Fruit fly (Drosophila melanogaster) whole organism, adult: ENCODE results near the gene Edg78E.

Source experiments
- CG11617 ChIP-seq: fragments of 200-800 bp; sonication (Bioruptor generic); optimal IDR thresholded peaks from 2 replicates; lab custom pipeline; 2017; ENCODE audit warnings: mild to moderate bottlenecking, missing biosample characterization, missing genetic modification reagents, missing genetic modification characterization
- CG12768 ChIP-seq: fragments of 200-800 bp; sonication (Bioruptor generic); optimal IDR thresholded peaks from 2 replicates; lab custom pipeline; 2017; ENCODE audit warnings: missing biosample characterization, missing genetic modification characterization, mild to moderate bottlenecking, moderate library complexity, missing genetic modification reagents
- CG14711 ChIP-seq: fragments of 200-800 bp; sonication (Bioruptor generic); optimal IDR thresholded peaks from 2 replicates; lab custom pipeline; 2018; ENCODE audit warnings: missing biosample characterization, mild to moderate bottlenecking, missing genetic modification characterization, moderate library complexity
- CG1620 ChIP-seq: fragments of 200-800 bp; sonication (Bioruptor generic); optimal IDR thresholded peaks from 2 replicates; lab custom pipeline; 2016; ENCODE audit warnings: missing biosample characterization, missing genetic modification characterization
- CG33017 ChIP-seq: fragments of 200-800 bp; sonication (Bioruptor generic); optimal IDR thresholded peaks from 2 replicates; lab custom pipeline; 2018; ENCODE audit warnings: missing biosample characterization, mild to moderate bottlenecking, missing genetic modification characterization, moderate library complexity
- CG5204 ChIP-seq: fragments of 200-800 bp; sonication (Bioruptor generic); optimal IDR thresholded peaks from 2 replicates; lab custom pipeline; 2016; ENCODE audit warnings: missing biosample characterization, missing genetic modification characterization
- CG7045 ChIP-seq: fragments of 200-800 bp; sonication (Bioruptor generic); optimal IDR thresholded peaks from 2 replicates; lab custom pipeline; 2017; ENCODE audit warnings: missing biosample characterization, mild to moderate bottlenecking, missing genetic modification characterization
- CG7101 ChIP-seq: fragments of 200-800 bp; sonication (Bioruptor generic); optimal IDR thresholded peaks from 2 replicates; lab custom pipeline; 2018; ENCODE audit warnings: missing biosample characterization, mild to moderate bottlenecking, missing genetic modification characterization, moderate library complexity
- Clk ChIP-seq: fragments of 200-800 bp; sonication (Bioruptor generic); optimal IDR thresholded peaks from 2 replicates; lab custom pipeline; 2017; ENCODE audit warnings: missing biosample characterization, missing genetic modification characterization
- Crg-1 ChIP-seq: fragments of 200-800 bp; sonication (Bioruptor generic); optimal IDR thresholded peaks from 2 replicates; lab custom pipeline; 2016; ENCODE audit warnings: missing biosample characterization, missing genetic modification characterization
- Hr96 ChIP-seq: fragments of 200-800 bp; sonication (Bioruptor generic); optimal IDR thresholded peaks from 2 replicates; lab custom pipeline; 2016; ENCODE audit warnings: missing biosample characterization, missing genetic modification characterization
- Mnt ChIP-seq: fragments of 200-800 bp; sonication (Bioruptor generic); optimal IDR thresholded peaks from 2 replicates; lab custom pipeline; 2016; ENCODE audit warnings: missing biosample characterization, mild to moderate bottlenecking, missing genetic modification characterization
- bab1 ChIP-seq: fragments of 200-800 bp; sonication (Bioruptor generic); optimal IDR thresholded peaks from 3 replicates; lab custom pipeline; 2019; ENCODE audit warnings: missing biosample characterization, mild to moderate bottlenecking, missing genetic modification characterization, moderate library complexity
- cic ChIP-seq: fragments of 200-800 bp; sonication (Bioruptor generic); optimal IDR thresholded peaks from 2 replicates; lab custom pipeline; 2017; ENCODE audit warnings: missing biosample characterization, mild to moderate bottlenecking, missing genetic modification characterization, moderate library complexity
- cnc ChIP-seq, 2 experiments: fragments of >200 bp; optimal IDR thresholded peaks; 2 replicates each; lab custom pipeline; 2017
- kay ChIP-seq: fragments of 200-800 bp; sonication (Bioruptor generic); peaks from one replicate; lab custom pipeline; 2016; ENCODE audit warnings: missing biosample characterization, missing genetic modification characterization, borderline replicate concordance
- ovo ChIP-seq: fragments of 200-800 bp; sonication (Bioruptor generic); optimal IDR thresholded peaks from 2 replicates; lab custom pipeline; 2016; ENCODE audit warnings: missing biosample characterization, missing genetic modification characterization
- pad ChIP-seq: fragments of 200-800 bp; sonication (Bioruptor generic); optimal IDR thresholded peaks from 3 replicates; lab custom pipeline; 2017; ENCODE audit warnings: missing biosample characterization, missing genetic modification characterization, mild to moderate bottlenecking, moderate library complexity, missing genetic modification reagents
- tj ChIP-seq: fragments of 200-800 bp; sonication (Bioruptor generic); optimal IDR thresholded peaks from 3 replicates; lab custom pipeline; 2017; ENCODE audit warnings: missing biosample characterization, mild to moderate bottlenecking, missing genetic modification characterization, moderate library complexity
- toe ChIP-seq: fragments of 200-800 bp; sonication (Bioruptor generic); optimal IDR thresholded peaks from 2 replicates; lab custom pipeline; 2016; ENCODE audit warnings: missing biosample characterization, missing genetic modification characterization

Gene Edg78E

DNA sequence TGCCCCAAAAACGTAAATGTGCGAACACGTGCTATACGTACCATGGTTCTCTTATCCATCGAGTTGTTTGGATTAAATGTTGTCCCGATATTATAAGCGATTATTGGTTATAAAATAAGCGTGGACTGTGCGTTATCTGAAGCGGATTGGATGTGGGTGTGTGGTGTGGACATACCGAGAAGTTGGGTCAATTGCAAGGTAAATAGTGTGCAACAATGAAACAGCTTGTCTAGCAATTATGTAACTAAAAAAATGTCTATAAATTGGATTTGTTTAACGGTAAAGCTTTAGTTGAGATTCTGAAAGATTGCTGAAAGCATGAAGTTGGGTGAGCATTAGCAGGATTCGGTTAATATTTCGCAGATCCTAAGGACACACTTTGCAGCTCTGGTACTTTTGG, 39.9 kb downstream of the Edg78E start, which contains the start of gene CG43218:
Gene CG43218, plus strand, starts transcription at position 290 of the 400 bp plus-strand sequence.
- TF ChIP-seq Crg-1 (GFP tag; lab: Kevin White, UChicago): no peak
- TF ChIP-seq CG1620 (GFP tag; lab: Kevin White, UChicago): no peak
- TF ChIP-seq CG11617 (GFP tag; lab: Kevin White, UChicago): no peak
- no peak for TF ChIP-seq kay (GFP tag; lab: Kevin White, UChicago)

DNA sequence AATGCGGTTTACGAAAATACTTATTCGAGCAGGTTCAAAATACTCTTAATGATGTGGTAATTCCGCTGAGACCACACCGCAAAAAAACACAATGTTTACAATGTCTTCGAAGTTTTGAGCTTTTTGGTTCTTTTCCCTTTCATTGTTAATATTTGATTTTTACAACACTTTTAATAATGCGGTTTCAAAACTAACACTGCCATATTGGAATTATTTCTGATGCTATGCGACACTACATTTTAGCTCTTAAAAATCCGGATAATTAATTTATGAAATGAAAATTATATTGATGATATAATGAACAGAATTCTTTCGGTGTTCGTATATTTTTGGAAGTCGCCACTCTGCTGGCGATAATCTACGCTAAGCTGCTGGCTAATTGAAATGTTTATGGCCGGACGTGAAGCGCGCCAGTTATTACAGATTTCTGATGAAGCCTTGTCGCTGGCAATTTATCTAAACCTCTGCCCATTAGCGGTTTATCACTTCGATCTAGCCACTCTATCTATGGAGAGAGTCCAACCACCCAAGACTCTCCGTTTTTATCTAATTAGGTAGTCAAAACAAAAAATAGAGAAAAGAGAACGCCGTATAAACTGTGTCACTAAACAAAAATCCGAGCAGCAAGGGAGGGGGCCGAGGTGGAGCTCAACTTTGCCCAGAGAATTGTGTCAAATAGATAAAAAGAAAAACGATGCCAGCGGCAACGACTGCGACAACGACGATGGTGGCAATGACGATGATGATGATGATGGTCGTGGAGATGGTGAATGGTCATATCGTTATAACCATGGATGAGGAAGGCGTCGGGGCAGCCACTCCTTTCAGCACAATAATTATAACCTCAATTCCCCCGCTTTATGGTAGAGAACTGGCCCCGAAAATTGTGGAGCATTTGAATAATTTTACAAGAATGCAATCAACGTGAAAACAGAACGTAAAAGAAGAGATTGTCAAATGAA, 41.3 kb downstream of the Edg78E start:
- no peak for TF ChIP-seq CG14711 (tag; lab: Kevin White, UChicago)
- no peak for TF ChIP-seq toe (GFP tag; lab: Kevin White, UChicago)
- TF ChIP-seq ovo (GFP tag; lab: Kevin White, UChicago): no peak
- no peak for TF ChIP-seq kay (GFP tag; lab: Kevin White, UChicago)
- no peak for TF ChIP-seq CG5204 (GFP tag; lab: Kevin White, UChicago)
- no peak for TF ChIP-seq CG12768 (GFP tag; lab: Kevin White, UChicago)
- TF ChIP-seq CG1620 (GFP tag; lab: Kevin White, UChicago): no peak
- TF ChIP-seq CG7101 (tag; lab: Kevin White, UChicago): no peak

DNA sequence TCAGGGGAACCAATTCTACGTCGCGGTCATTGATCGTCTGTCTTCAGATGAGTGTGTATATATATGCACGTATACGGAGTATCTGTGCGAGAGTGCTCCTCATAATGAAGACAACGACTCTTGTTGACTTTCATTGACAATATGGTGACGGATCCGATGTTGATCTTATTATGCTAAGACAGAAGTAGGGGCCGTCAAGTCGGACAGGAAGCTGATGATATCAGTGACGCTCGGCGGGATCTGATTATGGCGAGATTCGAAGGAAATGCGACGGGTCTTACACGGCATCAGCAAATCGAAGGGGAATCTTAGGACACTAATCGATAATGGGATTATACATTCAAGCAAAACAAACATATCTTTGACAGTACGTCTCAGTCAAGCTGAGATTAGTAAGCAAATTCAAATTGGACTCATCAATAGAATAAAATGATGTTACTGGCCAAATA, 43.1 kb downstream of the Edg78E start:
- TF ChIP-seq tj (GFP tag; lab: Kevin White, UChicago): no peak
- TF ChIP-seq Mnt (GFP tag; lab: Kevin White, UChicago): no peak
- TF ChIP-seq CG5204 (GFP tag; lab: Kevin White, UChicago): no peak
- TF ChIP-seq kay (GFP tag; lab: Kevin White, UChicago): no peak

DNA sequence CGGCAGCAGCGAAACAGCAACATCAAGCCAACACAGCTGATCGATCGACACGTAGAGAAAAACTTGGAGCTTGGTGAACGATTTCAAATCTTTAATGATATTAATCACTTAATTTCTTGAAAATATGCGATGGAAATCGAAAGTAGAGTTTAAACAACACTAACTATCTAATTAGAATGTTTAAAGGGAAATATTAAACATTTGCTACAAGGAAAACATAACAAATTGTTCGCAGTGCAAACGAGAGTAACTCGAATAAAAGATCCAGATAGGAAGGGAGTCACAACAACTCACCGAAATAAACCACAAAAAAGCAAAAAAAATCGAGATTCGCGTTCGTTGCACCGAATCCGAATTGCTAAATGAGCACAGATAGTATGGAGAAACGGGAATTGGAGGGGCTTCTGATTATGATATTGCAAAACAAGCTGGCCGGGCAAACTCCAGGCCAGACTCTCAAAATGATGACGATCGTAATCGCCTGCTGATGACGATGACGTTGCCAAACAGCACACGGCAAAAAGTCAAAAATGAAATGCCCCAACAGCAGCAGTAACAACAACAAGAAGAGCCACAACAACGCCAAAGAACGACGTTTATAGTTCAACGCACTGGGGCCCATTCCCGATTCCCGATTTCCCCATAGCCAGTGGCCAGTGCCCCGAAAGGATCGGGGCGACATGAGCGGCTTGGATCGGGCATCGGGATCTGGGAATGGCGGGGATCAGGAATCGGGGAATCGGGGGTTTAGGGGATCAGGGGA, 43.7 kb downstream of the Edg78E start:
- TF ChIP-seq CG14711 (tag; lab: Kevin White, UChicago): no peak
- no peak for TF ChIP-seq toe (GFP tag; lab: Kevin White, UChicago)
- TF ChIP-seq CG7045: no peak
- TF ChIP-seq Crg-1 (GFP tag; lab: Kevin White, UChicago): no peak
- no peak for TF ChIP-seq CG5204 (GFP tag; lab: Kevin White, UChicago)
- no peak for TF ChIP-seq CG33017

DNA sequence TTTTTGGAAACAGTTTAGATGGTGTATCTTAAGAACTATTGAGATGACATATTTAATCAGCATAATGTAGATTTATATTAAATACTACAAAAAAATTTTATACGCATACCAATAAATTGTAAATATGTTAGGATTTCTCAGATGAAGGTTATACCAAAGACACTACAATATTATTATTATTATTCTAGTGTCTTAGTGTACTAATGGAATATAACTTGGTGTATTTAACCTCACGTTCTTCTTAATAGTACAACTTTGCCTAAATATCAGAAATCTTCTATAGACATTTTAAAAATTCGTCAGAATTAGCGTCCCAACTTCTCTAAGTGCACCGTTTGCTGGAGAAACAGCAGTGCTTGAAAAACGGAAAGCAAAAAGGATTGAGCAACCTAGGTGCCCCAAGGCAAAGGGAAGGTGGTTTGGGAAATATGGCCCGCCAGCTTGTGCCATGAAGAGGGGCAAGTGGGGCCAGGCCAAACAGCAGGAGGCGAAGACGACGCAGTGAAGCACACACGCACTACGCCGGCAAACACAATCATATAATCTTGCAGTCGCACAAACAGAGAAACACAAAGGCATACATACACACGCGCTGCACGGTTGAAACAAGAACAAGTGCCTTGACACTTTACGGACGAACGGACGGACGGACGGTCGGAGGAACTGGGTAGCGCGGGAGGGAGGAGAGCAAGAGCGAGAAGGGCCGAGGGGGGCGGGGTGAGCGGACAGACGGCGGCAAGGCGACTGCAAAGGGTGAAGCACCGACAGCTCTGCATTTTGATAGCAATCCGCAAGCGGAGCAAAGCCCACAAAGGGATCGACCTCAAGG, 44.5 kb downstream of the Edg78E start:
- TF ChIP-seq CG7101 (tag; lab: Kevin White, UChicago): no peak
- no peak for TF ChIP-seq cic (GFP tag; lab: Kevin White, UChicago)
- TF ChIP-seq CG14711 (tag; lab: Kevin White, UChicago): no peak
- no peak for TF ChIP-seq tj (GFP tag; lab: Kevin White, UChicago)
- TF ChIP-seq CG11617 (GFP tag; lab: Kevin White, UChicago): no peak
- TF ChIP-seq ovo (GFP tag; lab: Kevin White, UChicago): no peak

DNA sequence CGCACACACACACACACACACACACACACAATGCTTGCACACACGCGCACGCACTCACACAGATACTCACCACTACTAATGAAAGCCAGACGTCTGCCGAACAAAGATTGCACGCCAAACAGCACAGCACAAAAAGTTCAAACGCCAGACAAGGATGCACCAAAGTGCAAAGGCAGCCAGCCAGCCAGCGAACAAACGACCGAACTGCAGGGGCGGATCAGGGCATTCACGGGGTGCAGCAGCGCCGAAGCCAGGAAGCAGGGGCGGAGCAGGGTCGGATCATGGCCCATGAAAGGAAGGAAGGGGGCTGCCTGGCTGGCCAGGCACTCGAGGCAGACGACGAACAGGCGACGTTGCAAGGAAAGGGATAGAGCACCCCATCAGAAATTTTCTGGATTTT, 45.1 kb downstream of the Edg78E start:
- no peak for TF ChIP-seq kay (GFP tag; lab: Kevin White, UChicago)
- TF ChIP-seq CG7045: no peak
- TF ChIP-seq CG1620 (GFP tag; lab: Kevin White, UChicago): no peak
- no peak for TF ChIP-seq CG14711 (tag; lab: Kevin White, UChicago)
- no peak for TF ChIP-seq Crg-1 (GFP tag; lab: Kevin White, UChicago)
- no peak for TF ChIP-seq Hr96 (GFP tag; lab: Kevin White, UChicago)
- no peak for TF ChIP-seq CG5204 (GFP tag; lab: Kevin White, UChicago)

DNA sequence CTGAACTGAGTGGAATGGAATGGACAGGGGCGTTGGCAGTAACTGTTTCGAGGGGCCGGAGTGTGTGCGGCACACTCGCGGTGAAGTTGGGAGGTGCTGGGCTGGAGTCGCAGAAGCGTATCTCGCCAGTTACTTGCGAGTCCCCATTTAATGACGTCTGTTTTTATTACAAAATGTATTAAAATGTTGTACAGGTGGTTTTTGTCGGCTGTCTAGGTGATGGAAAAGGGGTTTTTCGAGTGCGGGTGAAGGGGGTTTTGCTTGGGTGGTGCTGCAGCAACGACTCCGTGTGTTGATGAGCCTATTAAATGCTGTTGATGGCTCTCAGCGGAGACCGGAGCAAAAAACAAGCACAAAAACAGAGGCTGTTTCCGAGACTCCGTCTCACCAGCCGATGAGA, 46.2 kb downstream of the Edg78E start:
- TF ChIP-seq Hr96 (GFP tag; lab: Kevin White, UChicago): no peak
- TF ChIP-seq CG14711 (tag; lab: Kevin White, UChicago): no peak
- no peak for TF ChIP-seq CG1620 (GFP tag; lab: Kevin White, UChicago)
- no peak for TF ChIP-seq kay (GFP tag; lab: Kevin White, UChicago)
- no peak for TF ChIP-seq CG7101 (tag; lab: Kevin White, UChicago)
- TF ChIP-seq Mnt (GFP tag; lab: Kevin White, UChicago): no peak
- no peak for TF ChIP-seq CG7045
- no peak for TF ChIP-seq CG12768 (GFP tag; lab: Kevin White, UChicago)
- TF ChIP-seq cnc (optimal IDR thresholded peaks at IDR 0.05; lab: Kevin White, UChicago): no peak
- TF ChIP-seq ovo (GFP tag; lab: Kevin White, UChicago): no peak
- TF ChIP-seq toe (GFP tag; lab: Kevin White, UChicago): no peak
- no peak for TF ChIP-seq CG11617 (GFP tag; lab: Kevin White, UChicago)
- no peak for TF ChIP-seq CG33017
- no peak for TF ChIP-seq CG5204 (GFP tag; lab: Kevin White, UChicago)
- TF ChIP-seq bab1 (GFP tag; lab: Kevin White, UChicago): no peak
- no peak for TF ChIP-seq pad (GFP tag; lab: Kevin White, UChicago)
- no peak for TF ChIP-seq Crg-1 (GFP tag; lab: Kevin White, UChicago)
- no peak for TF ChIP-seq Clk (GFP tag; lab: Kevin White, UChicago)
